Fruit fly (Drosophila melanogaster): Measurements from ENCODE around the gene Prp16.

Prp16 gene

dm6 chrX:14212147-14212792, 11.1 kb downstream of the Prp16 start:
- TF ChIP-seq bab1 (GFP tag; optimal IDR thresholded peaks at IDR 0.05) = no peak
- TF ChIP-seq Hr96 (GFP tag; optimal IDR thresholded peaks at IDR 0.05) = no peak
- no peak for TF ChIP-seq tj (GFP tag; optimal IDR thresholded peaks at IDR 0.05)
- TF ChIP-seq toe (GFP tag; optimal IDR thresholded peaks at IDR 0.05) = no peak
- no peak for TF ChIP-seq Crg-1 (GFP tag; optimal IDR thresholded peaks at IDR 0.05)
- TF ChIP-seq ovo (GFP tag; optimal IDR thresholded peaks at IDR 0.05) = peak; percentile 52
- no peak for TF ChIP-seq CG11617 (GFP tag; optimal IDR thresholded peaks at IDR 0.05)
- no peak for TF ChIP-seq CG12768 (GFP tag; optimal IDR thresholded peaks at IDR 0.05)
- TF ChIP-seq pad (GFP tag; optimal IDR thresholded peaks at IDR 0.05) = peak; percentile 48
- no peak for TF ChIP-seq cnc (optimal IDR thresholded peaks at IDR 0.05)
- TF ChIP-seq CG7101 (tag; optimal IDR thresholded peaks at IDR 0.05) = no peak
- no peak for TF ChIP-seq CG7045 (GFP tag; optimal IDR thresholded peaks at IDR 0.05)
- TF ChIP-seq CG33017 (tag; optimal IDR thresholded peaks at IDR 0.05) = no peak
- TF ChIP-seq Clk (GFP tag; optimal IDR thresholded peaks at IDR 0.05) = no peak
- no peak for TF ChIP-seq Mnt (GFP tag; optimal IDR thresholded peaks at IDR 0.05)
- no peak for TF ChIP-seq cic (GFP tag; optimal IDR thresholded peaks at IDR 0.05)
- peak; percentile 42 for TF ChIP-seq kay (GFP tag; ENCODE audit: borderline replicate concordance)
- TF ChIP-seq CG1620 (GFP tag; optimal IDR thresholded peaks at IDR 0.05) = no peak
- TF ChIP-seq CG5204 (GFP tag; optimal IDR thresholded peaks at IDR 0.05) = no peak
- no peak for TF ChIP-seq CG14711 (tag; optimal IDR thresholded peaks at IDR 0.05)

- no peak for TF ChIP-seq Mnt (GFP tag; optimal IDR thresholded peaks at IDR 0.05)
- TF ChIP-seq tj (GFP tag; optimal IDR thresholded peaks at IDR 0.05) = peak; percentile 35
- no peak for TF ChIP-seq Hr96 (GFP tag; optimal IDR thresholded peaks at IDR 0.05)
- no peak for TF ChIP-seq CG11617 (GFP tag; optimal IDR thresholded peaks at IDR 0.05)
Observed at dm6 chrX:14213509-14214154, 12.5 kb downstream of the Prp16 start.

dm6 chrX:14214505-14215449, 13.6 kb downstream of the Prp16 start:
- TF ChIP-seq Crg-1 (GFP tag; optimal IDR thresholded peaks at IDR 0.05) = no peak
- peak; percentile 88 for TF ChIP-seq CG7045 (GFP tag; optimal IDR thresholded peaks at IDR 0.05)
- TF ChIP-seq pad (GFP tag; optimal IDR thresholded peaks at IDR 0.05) = peak; percentile 64
- TF ChIP-seq bab1 (GFP tag; optimal IDR thresholded peaks at IDR 0.05) = peak; percentile 47
- peak; percentile 7 for TF ChIP-seq ovo (GFP tag; optimal IDR thresholded peaks at IDR 0.05)
- TF ChIP-seq CG7101 (tag; optimal IDR thresholded peaks at IDR 0.05) = peak; percentile 86
- peak; percentile 78 for TF ChIP-seq CG14711 (tag; optimal IDR thresholded peaks at IDR 0.05)
- peak; percentile 59 for TF ChIP-seq kay (GFP tag; ENCODE audit: borderline replicate concordance)
- peak; percentile 68 for TF ChIP-seq CG11617 (GFP tag; optimal IDR thresholded peaks at IDR 0.05)
- TF ChIP-seq CG1620 (GFP tag; optimal IDR thresholded peaks at IDR 0.05) = no peak
- TF ChIP-seq tj (GFP tag; optimal IDR thresholded peaks at IDR 0.05) = peak; percentile 76
- TF ChIP-seq Mnt (GFP tag; optimal IDR thresholded peaks at IDR 0.05) = no peak
- TF ChIP-seq CG5204 (GFP tag; optimal IDR thresholded peaks at IDR 0.05) = peak; percentile 33
- peak; percentile 76 for TF ChIP-seq CG12768 (GFP tag; optimal IDR thresholded peaks at IDR 0.05)
- peak; percentile 56 for TF ChIP-seq Clk (GFP tag; optimal IDR thresholded peaks at IDR 0.05)
- no peak for TF ChIP-seq cnc (optimal IDR thresholded peaks at IDR 0.05)
- TF ChIP-seq cic (GFP tag; optimal IDR thresholded peaks at IDR 0.05) = no peak
- peak; percentile 24 for TF ChIP-seq toe (GFP tag; optimal IDR thresholded peaks at IDR 0.05)
- peak; percentile 83 for TF ChIP-seq CG33017 (tag; optimal IDR thresholded peaks at IDR 0.05)
- TF ChIP-seq Hr96 (GFP tag; optimal IDR thresholded peaks at IDR 0.05) = peak; percentile 17

- no peak for TF ChIP-seq Crg-1 (GFP tag; optimal IDR thresholded peaks at IDR 0.05)
- no peak for TF ChIP-seq Mnt (GFP tag; optimal IDR thresholded peaks at IDR 0.05)
- no peak for TF ChIP-seq CG11617 (GFP tag; optimal IDR thresholded peaks at IDR 0.05)
- no peak for TF ChIP-seq Clk (GFP tag; optimal IDR thresholded peaks at IDR 0.05)
- TF ChIP-seq ovo (GFP tag; optimal IDR thresholded peaks at IDR 0.05) = no peak
- no peak for TF ChIP-seq CG5204 (GFP tag; optimal IDR thresholded peaks at IDR 0.05)
Observed at dm6 chrX:14215834-14216233, 14.7 kb downstream of the Prp16 start.

dm6 chrX:14216844-14217243, 15.7 kb downstream of the Prp16 start:
- TF ChIP-seq Clk (GFP tag; optimal IDR thresholded peaks at IDR 0.05) (no peak), Crg-1 (GFP tag; optimal IDR thresholded peaks at IDR 0.05) (no peak), tj (GFP tag; optimal IDR thresholded peaks at IDR 0.05) (no peak), ovo (GFP tag; optimal IDR thresholded peaks at IDR 0.05) (no peak), cic (GFP tag; optimal IDR thresholded peaks at IDR 0.05) (no peak), Hr96 (GFP tag; optimal IDR thresholded peaks at IDR 0.05) (no peak), bab1 (GFP tag; optimal IDR thresholded peaks at IDR 0.05) (no peak), pad (GFP tag; optimal IDR thresholded peaks at IDR 0.05) (no peak)

- TF ChIP-seq CG1620 (GFP tag; optimal IDR thresholded peaks at IDR 0.05) (peak; percentile 38), kay (GFP tag; ENCODE audit: borderline replicate concordance) (no peak), toe (GFP tag; optimal IDR thresholded peaks at IDR 0.05) (peak; percentile 29), CG11617 (GFP tag; optimal IDR thresholded peaks at IDR 0.05) (peak; percentile 68), Hr96 (GFP tag; optimal IDR thresholded peaks at IDR 0.05) (peak; percentile 4), cnc (optimal IDR thresholded peaks at IDR 0.05) (no peak), bab1 (GFP tag; optimal IDR thresholded peaks at IDR 0.05) (peak; percentile 92), ovo (GFP tag; optimal IDR thresholded peaks at IDR 0.05) (no peak), Crg-1 (GFP tag; optimal IDR thresholded peaks at IDR 0.05) (no peak), CG7045 (GFP tag; optimal IDR thresholded peaks at IDR 0.05) (peak; percentile 71), cic (GFP tag; optimal IDR thresholded peaks at IDR 0.05) (no peak), CG12768 (GFP tag; optimal IDR thresholded peaks at IDR 0.05) (peak; percentile 40), tj (GFP tag; optimal IDR thresholded peaks at IDR 0.05) (peak; percentile 23), CG5204 (GFP tag; optimal IDR thresholded peaks at IDR 0.05) (no peak), pad (GFP tag; optimal IDR thresholded peaks at IDR 0.05) (peak; percentile 52), CG7101 (tag; optimal IDR thresholded peaks at IDR 0.05) (peak; percentile 83), Mnt (GFP tag; optimal IDR thresholded peaks at IDR 0.05) (no peak), Clk (GFP tag; optimal IDR thresholded peaks at IDR 0.05) (no peak), CG33017 (tag; optimal IDR thresholded peaks at IDR 0.05) (peak; percentile 65), CG14711 (tag; optimal IDR thresholded peaks at IDR 0.05) (peak; percentile 86)
Observed at dm6 chrX:14218045-14218483, 16.9 kb downstream of the Prp16 start.

All from whole organism, adult.